Fruit fly (Drosophila melanogaster) whole organism, embryonic: ENCODE measurements around the gene MBD-R2.

Source experiments
- Abd-B ChIP-seq: fragments of 200-800 bp; sonication (Bioruptor generic); optimal IDR thresholded peaks from 2 replicates; lab custom pipeline; 2018; ENCODE audit warnings: missing biosample characterization, mild to moderate bottlenecking, missing genetic modification characterization, moderate library complexity
- Ada2b ChIP-seq: fragments of 200-800 bp; sonication (Bioruptor generic); IDR thresholded peaks from 2 replicates; pipeline ENCODE4 v1.3.6; 2022; ENCODE audit warnings: missing biosample characterization, missing genetic modification characterization
- BtbVII ChIP-seq: fragments of 200-800 bp; sonication (Bioruptor generic); optimal IDR thresholded peaks from 3 replicates; lab custom pipeline; 2017; ENCODE audit warnings: missing biosample characterization, mild to moderate bottlenecking, missing genetic modification characterization
- CG13624 ChIP-seq: fragments of 200-800 bp; sonication (Bioruptor generic); optimal IDR thresholded peaks from 2 replicates; lab custom pipeline; 2016; ENCODE audit warnings: missing biosample characterization, missing genetic modification characterization
- CG14014 ChIP-seq: fragments of 200-800 bp; sonication (Bioruptor generic); IDR thresholded peaks from 2 replicates; pipeline ENCODE4 v1.3.6; 2022; ENCODE audit warnings: missing biosample characterization, missing genetic modification characterization
- CG1603 ChIP-seq: fragments of 200-800 bp; sonication (Bioruptor generic); optimal IDR thresholded peaks from 2 replicates; lab custom pipeline; 2019; ENCODE audit warnings: missing biosample characterization, mild to moderate bottlenecking, missing genetic modification characterization, moderate library complexity
- CG17568 ChIP-seq: fragments of 200-800 bp; sonication (Bioruptor generic); optimal IDR thresholded peaks from 2 replicates; lab custom pipeline; 2018; ENCODE audit warnings: missing biosample characterization, mild to moderate bottlenecking, missing genetic modification characterization, moderate library complexity
- CG18011 ChIP-seq: fragments of 200-800 bp; sonication (Bioruptor generic); optimal IDR thresholded peaks from 2 replicates; lab custom pipeline; 2017; ENCODE audit warnings: missing biosample characterization, missing genetic modification characterization, mild to moderate bottlenecking, moderate library complexity, missing genotype
- CG18764 ChIP-seq: fragments of 200-800 bp; sonication (Bioruptor generic); optimal IDR thresholded peaks from 3 replicates; lab custom pipeline; 2016; ENCODE audit warnings: missing biosample characterization, missing genetic modification characterization
- CG2712 ChIP-seq: fragments of 200-800 bp; optimal IDR thresholded peaks from 3 replicates; lab custom pipeline; 2019; ENCODE audit warnings: missing biosample characterization, mild to moderate bottlenecking, missing genetic modification characterization, moderate library complexity
- CG31365 ChIP-seq: fragments of 200-800 bp; sonication (Bioruptor generic); optimal IDR thresholded peaks from 2 replicates; lab custom pipeline; 2018; ENCODE audit warnings: missing biosample characterization, mild to moderate bottlenecking, missing genetic modification characterization
- CG33213 ChIP-seq: fragments of 200-800 bp; sonication (Bioruptor generic); optimal IDR thresholded peaks from 3 replicates; lab custom pipeline; 2016; ENCODE audit warnings: missing biosample characterization, missing genetic modification characterization
- CG34422 ChIP-seq: fragments of 200-800 bp; sonication (Bioruptor generic); IDR thresholded peaks from 3 replicates; pipeline ENCODE4 v1.3.6; 2022; ENCODE audit warnings: missing biosample characterization, missing genetic modification characterization
- CG3726 ChIP-seq: fragments of 200-800 bp; sonication (Bioruptor generic); IDR thresholded peaks from 3 replicates; pipeline ENCODE4, ENCODE4 v1.3.6; 2022; ENCODE audit warnings: missing biosample characterization, missing genetic modification characterization
- CG6272 ChIP-seq: fragments of 200-800 bp; sonication (Bioruptor generic); IDR thresholded peaks from 2 replicates; pipeline ENCODE4 v1.3.6; 2022; ENCODE audit warnings: missing biosample characterization, missing genetic modification characterization
- CG8924 ChIP-seq: fragments of 200-800 bp; optimal IDR thresholded peaks from 3 replicates; lab custom pipeline; 2019; ENCODE audit warnings: missing biosample characterization, mild to moderate bottlenecking, missing genetic modification characterization, moderate library complexity
- CG9215 ChIP-seq: fragments of 200-800 bp; sonication (Bioruptor generic); IDR thresholded peaks from 2 replicates; pipeline ENCODE4 v1.3.6; 2022; ENCODE audit warnings: missing biosample characterization, missing genetic modification characterization
- CG9817 ChIP-seq: fragments of 200-800 bp; sonication (Bioruptor generic); optimal IDR thresholded peaks from 2 replicates; lab custom pipeline; 2018; ENCODE audit warnings: missing biosample characterization, mild to moderate bottlenecking, missing genetic modification characterization, moderate library complexity
- Camta ChIP-seq: fragments of 200-800 bp; sonication (Bioruptor generic); optimal IDR thresholded peaks from 2 replicates; lab custom pipeline; 2016; ENCODE audit warnings: missing biosample characterization, missing genetic modification characterization
- Dip3 ChIP-seq: fragments of 200-800 bp; sonication (Bioruptor generic); optimal IDR thresholded peaks from 3 replicates; lab custom pipeline; 2016; ENCODE audit warnings: missing biosample characterization, missing genetic modification characterization
- H15 ChIP-seq: fragments of 200-800 bp; sonication (Bioruptor generic); IDR thresholded peaks from 3 replicates; pipeline ENCODE4 v1.3.6; 2022; ENCODE audit warnings: missing biosample characterization, missing genetic modification characterization
- Hmx ChIP-seq: fragments of 200-800 bp; sonication (Bioruptor generic); optimal IDR thresholded peaks from 2 replicates; lab custom pipeline; 2016; ENCODE audit warnings: missing biosample characterization, missing genetic modification characterization
- NK7.1 ChIP-seq: fragments of 200-800 bp; sonication (Bioruptor generic); optimal IDR thresholded peaks from 3 replicates; lab custom pipeline; 2016; ENCODE audit warnings: missing biosample characterization, missing genetic modification characterization
- Nf-YA ChIP-seq: fragments of 200-800 bp; sonication (Bioruptor generic); IDR thresholded peaks from 2 replicates; pipeline ENCODE4 v1.3.6; 2022; ENCODE audit warnings: missing biosample characterization, missing genetic modification characterization
- Rx ChIP-seq: fragments of 200-800 bp; sonication (Bioruptor generic); IDR thresholded peaks from 2 replicates; pipeline ENCODE4 v1.3.6; 2022; ENCODE audit warnings: missing biosample characterization, missing genetic modification characterization
- Stat92E ChIP-seq, 3 experiments: fragments of >200 bp in 2 of 3; fragments of 200-800 bp in 1 of 3; sonication (Bioruptor generic) in 1 of 3; optimal IDR thresholded peaks; 2 replicates each; lab custom pipeline; 2017 to 2019; ENCODE audit warnings: missing biosample characterization in 3 of 3, missing genetic modification characterization in 3 of 3, mild to moderate bottlenecking in 1 of 3, moderate library complexity in 1 of 3
- Tbp ChIP-seq: fragments of >200 bp; optimal IDR thresholded peaks from 2 replicates; lab custom pipeline; 2018; ENCODE audit warnings: missing biosample characterization, missing genetic modification characterization
- Xrp1 ChIP-seq: fragments of 200-800 bp; sonication (Bioruptor generic); IDR thresholded peaks from 2 replicates; pipeline ENCODE4 v1.3.6; 2022; ENCODE audit warnings: missing biosample characterization, missing genetic modification characterization
- ac ChIP-seq: fragments of 200-800 bp; sonication (Bioruptor generic); optimal IDR thresholded peaks from 3 replicates; lab custom pipeline; 2017; ENCODE audit warnings: missing biosample characterization, mild to moderate bottlenecking, missing genetic modification characterization
- al ChIP-seq: fragments of 200-800 bp; sonication (Bioruptor generic); IDR thresholded peaks from 2 replicates; pipeline ENCODE4 v1.3.6; 2022; ENCODE audit warnings: missing biosample characterization, missing genetic modification characterization
- ap ChIP-seq: fragments of 200-800 bp; sonication (Bioruptor generic); IDR thresholded peaks from 2 replicates; pipeline ENCODE4 v1.3.6; 2022; ENCODE audit warnings: missing biosample characterization, missing genetic modification characterization
- ash1 ChIP-seq: fragments of 200-800 bp; sonication (Bioruptor generic); optimal IDR thresholded peaks from 2 replicates; lab custom pipeline; 2018; ENCODE audit warnings: missing biosample characterization, mild to moderate bottlenecking, missing genetic modification characterization
- ato ChIP-seq: fragments of 200-800 bp; sonication (Bioruptor generic); IDR thresholded peaks from 2 replicates; pipeline ENCODE4 v1.3.6; 2022; ENCODE audit warnings: missing biosample characterization, missing genetic modification characterization; ENCODE audit not compliant: partially characterized antibody
- bowl ChIP-seq: fragments of 200-800 bp; sonication (Bioruptor generic); IDR thresholded peaks from 2 replicates; pipeline ENCODE4 v1.3.6; 2022; ENCODE audit warnings: missing biosample characterization, missing genetic modification characterization
- br ChIP-seq: fragments of >200 bp; optimal IDR thresholded peaks from 2 replicates; lab custom pipeline; 2017
- fd64A ChIP-seq: fragments of 200-800 bp; sonication (Bioruptor generic); optimal IDR thresholded peaks from 3 replicates; lab custom pipeline; 2018; ENCODE audit warnings: missing biosample characterization, mild to moderate bottlenecking, missing genetic modification characterization
- fu2 ChIP-seq: fragments of 200-800 bp; sonication (Bioruptor generic); optimal IDR thresholded peaks from 2 replicates; lab custom pipeline; 2016; ENCODE audit warnings: missing biosample characterization, missing genetic modification characterization
- grau ChIP-seq: fragments of 200-800 bp; optimal IDR thresholded peaks from 3 replicates; lab custom pipeline; 2019; ENCODE audit warnings: missing biosample characterization, mild to moderate bottlenecking, missing genetic modification characterization, moderate library complexity
- her ChIP-seq: fragments of 200-800 bp; sonication (Bioruptor generic); optimal IDR thresholded peaks from 2 replicates; lab custom pipeline; 2016; ENCODE audit warnings: missing biosample characterization, missing genetic modification characterization
- ind ChIP-seq: fragments of 200-800 bp; sonication (Bioruptor generic); optimal IDR thresholded peaks from 3 replicates; lab custom pipeline; 2016; ENCODE audit warnings: missing biosample characterization, missing genetic modification characterization
- mld ChIP-seq: fragments of 200-800 bp; sonication (Bioruptor generic); IDR thresholded peaks from 3 replicates; pipeline ENCODE4 v1.3.6; 2022; ENCODE audit warnings: missing biosample characterization, missing genetic modification characterization; ENCODE audit not compliant: partially characterized antibody
- phol ChIP-seq: fragments of 200-800 bp; sonication (Bioruptor generic); optimal IDR thresholded peaks from 3 replicates; lab custom pipeline; 2018; ENCODE audit warnings: missing biosample characterization, mild to moderate bottlenecking, missing genetic modification characterization, moderate library complexity
- pita ChIP-seq: fragments of 200-800 bp; sonication (Bioruptor generic); optimal IDR thresholded peaks from 2 replicates; lab custom pipeline; 2017; ENCODE audit warnings: missing biosample characterization, mild to moderate bottlenecking, missing genetic modification characterization
- psq ChIP-seq: fragments of 200-800 bp; sonication (Bioruptor generic); optimal IDR thresholded peaks from 2 replicates; lab custom pipeline; 2017; ENCODE audit warnings: missing biosample characterization, missing genetic modification characterization
- sd ChIP-seq: fragments of 200-800 bp; sonication (Bioruptor generic); optimal IDR thresholded peaks from 3 replicates; lab custom pipeline; 2018; ENCODE audit warnings: missing biosample characterization, mild to moderate bottlenecking, missing genetic modification characterization, moderate library complexity
- sna ChIP-seq: fragments of 200-800 bp; sonication (Bioruptor generic); IDR thresholded peaks from 2 replicates; pipeline ENCODE4 v1.3.6; 2022; ENCODE audit warnings: missing biosample characterization, missing genetic modification characterization; ENCODE audit not compliant: partially characterized antibody
- tgo ChIP-seq: fragments of 200-800 bp; sonication (Bioruptor generic); IDR thresholded peaks from 3 replicates; pipeline ENCODE4 v1.3.6; 2022; ENCODE audit warnings: missing biosample characterization, missing genetic modification characterization
- tio ChIP-seq: fragments of 200-800 bp; sonication (Bioruptor generic); optimal IDR thresholded peaks from 2 replicates; lab custom pipeline; 2017; ENCODE audit warnings: missing biosample characterization, missing genetic modification characterization, inconsistent platforms
- vfl ChIP-seq: fragments of 200-800 bp; sonication (Bioruptor generic); optimal IDR thresholded peaks from 2 replicates; lab custom pipeline; 2016; ENCODE audit warnings: missing biosample characterization, missing genetic modification characterization
- zen2 ChIP-seq: fragments of 200-800 bp; sonication (Bioruptor generic); IDR thresholded peaks from 3 replicates; pipeline ENCODE4 v1.3.6; 2022; ENCODE audit warnings: missing biosample characterization, missing genetic modification characterization; ENCODE audit not compliant: partially characterized antibody

Gene MBD-R2

DNA sequence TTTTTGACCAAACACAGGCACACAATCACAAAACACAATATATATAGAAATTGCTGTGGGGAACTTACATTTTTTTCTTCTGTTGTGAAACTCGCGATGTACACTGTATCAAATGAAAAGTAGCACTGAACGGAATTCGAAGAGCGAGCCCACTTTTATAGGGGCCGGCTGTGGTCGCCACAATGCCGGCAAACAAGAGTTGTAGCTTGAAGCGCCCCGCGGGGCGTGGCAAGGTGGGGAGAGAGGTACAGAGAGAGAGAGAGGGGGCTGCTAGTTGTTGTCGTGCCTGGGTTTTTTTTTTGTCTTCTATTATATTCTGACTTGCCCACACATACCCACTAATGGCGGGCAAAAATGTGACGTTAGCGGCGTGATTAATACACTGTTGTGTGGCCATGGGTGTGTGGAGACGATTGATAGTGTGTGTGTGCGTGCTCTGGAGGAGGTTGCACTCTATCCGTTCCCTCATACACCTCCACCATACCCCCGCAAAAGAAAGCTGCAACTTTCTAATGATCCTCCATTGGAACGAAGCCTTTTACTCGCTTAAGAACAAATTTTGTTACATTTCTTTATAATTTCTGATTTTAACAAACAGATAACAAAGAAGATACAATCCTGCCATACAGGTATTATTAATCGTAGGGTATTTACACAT lies 13.2 kb upstream of the MBD-R2 start, which contains the start of gene GstD1 (continued):
- TF ChIP-seq ato (no peak), her (peak; percentile 39), CG34422 (GFP tag; lab: Robert Waterston, UW) (peak; percentile 81; the same call in 1 of the 3 replicates), CG9817 (tag; lab: Kevin White, UChicago) (peak; percentile 30), Stat92E (GFP tag; optimal IDR thresholded peaks at IDR 0.05; lab: Kevin White, UChicago) (peak in 1 of 3 experiments; percentile 21), Ada2b (GFP tag; lab: Robert Waterston, UW) (peak; percentile 65), CG8924 (tag; lab: Kevin White, UChicago) (peak; percentile 46), CG14014 (GFP tag; lab: Robert Waterston, UW) (peak; percentile 36; the same call in 1 of the 2 replicates), ap (GFP tag; lab: Robert Waterston, UW) (no peak), BtbVII (GFP tag; lab: Kevin White, UChicago) (peak; percentile 49), CG1603 (tag; lab: Kevin White, UChicago) (peak; percentile 6), NK7.1 (GFP tag; lab: Kevin White, UChicago) (peak; percentile 33), fu2 (GFP tag; lab: Kevin White, UChicago) (peak; percentile 26), Rx (GFP tag; lab: Robert Waterston, UW) (no peak), vfl (GFP tag; lab: Kevin White, UChicago) (no peak), Abd-B (GFP tag; lab: Kevin White, UChicago) (peak; percentile 21), zen2 (GFP tag; lab: Robert Waterston, UW) (peak; percentile 38; the same call in 1 of the 3 replicates), Dip3 (peak; percentile 58), CG33213 (GFP tag; lab: Kevin White, UChicago) (no peak), Xrp1 (GFP tag; lab: Robert Waterston, UW) (0 out of 2 replicates have a peak, but pooled peaks have one; percentile 35), tio (peak; percentile 0), ash1 (GFP tag; lab: Kevin White, UChicago) (no peak), pita (GFP tag; lab: Kevin White, UChicago) (no peak), fd64A (GFP tag; lab: Kevin White, UChicago) (no peak), br (lab: Kevin White, UChicago) (no peak), ind (GFP tag; lab: Kevin White, UChicago) (peak; percentile 63), CG3726 (no peak), CG9215 (GFP tag; lab: Robert Waterston, UW) (0 out of 2 replicates have a peak, but pooled peaks have one; percentile 45), H15 (GFP tag; lab: Robert Waterston, UW) (no peak), ac (GFP tag; lab: Kevin White, UChicago) (no peak), Hmx (GFP tag; lab: Kevin White, UChicago) (no peak), bowl (GFP tag; lab: Robert Waterston, UW) (no peak), sna (GFP tag; lab: Robert Waterston, UW) (0 out of 2 replicates have a peak, but pooled peaks have one; percentile 38), Tbp (GFP tag; lab: Kevin White, UChicago) (no peak), CG2712 (tag; lab: Kevin White, UChicago) (peak; percentile 21), CG13624 (GFP tag; lab: Kevin White, UChicago) (peak; percentile 21), psq (GFP tag; lab: Kevin White, UChicago) (no peak), CG6272 (GFP tag; lab: Robert Waterston, UW) (no peak), Nf-YA (no peak), CG31365 (tag; lab: Kevin White, UChicago) (no peak), al (GFP tag; lab: Robert Waterston, UW) (no peak), phol (peak; percentile 28), CG17568 (GFP tag; lab: Kevin White, UChicago) (no peak), tgo (GFP tag; lab: Robert Waterston, UW) (no peak; the same call in 2 of the 3 replicates), grau (peak; percentile 46), Camta (no peak), sd (peak; percentile 96), CG18764 (no peak), mld (no peak), CG18011 (GFP tag; lab: Kevin White, UChicago) (peak; percentile 24)
